Fruit fly (Drosophila melanogaster): ENCODE data around the gene CG32512.

- no peak for TF ChIP-seq dmrt93B (GFP tag; optimal IDR thresholded peaks at IDR 0.05)
- no peak for TF ChIP-seq br (GFP tag; optimal IDR thresholded peaks at IDR 0.05)
- no peak for TF ChIP-seq usp (GFP tag; optimal IDR thresholded peaks at IDR 0.05)
- TF ChIP-seq psq (GFP tag; optimal IDR thresholded peaks at IDR 0.05): peak; percentile 60
- TF ChIP-seq fru (GFP tag; optimal IDR thresholded peaks at IDR 0.05): no peak
These were observed 12.3 kb downstream of the CG32512 start for dm6 chrX:21054963-21055480.
